Worm (Caenorhabditis elegans): Measurements from ENCODE around the gene F32H5.1.

F32H5.1 gene

DNA sequence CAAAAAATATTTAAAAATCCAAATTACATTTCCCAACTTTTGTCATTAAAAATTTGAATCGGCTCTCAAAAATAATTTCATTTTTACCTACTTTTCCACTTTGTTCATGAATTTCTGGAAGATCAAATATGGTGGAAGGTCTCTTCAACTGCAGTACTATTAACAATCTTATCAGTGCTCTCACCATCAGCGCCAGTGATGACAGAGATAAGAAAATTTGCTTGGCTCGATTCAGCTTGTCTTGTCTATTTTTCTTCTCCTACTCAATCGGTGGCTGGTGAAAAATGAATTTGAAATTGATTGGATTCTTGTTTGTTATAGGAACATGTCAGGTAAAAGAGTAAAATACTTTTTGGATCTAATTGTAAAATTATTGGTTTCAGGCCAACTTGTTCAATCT lies 23.1 kb upstream of the F32H5.1 start, which contains the start of gene cpz-2:
TSS of gene cpz-2 (plus strand) at position 210 of the 400 bp plus-strand sequence.
- no peak for TF ChIP-seq dao-5 (tag; optimal IDR thresholded peaks at IDR 0.05)
- no peak for TF ChIP-seq W03F9.2 (tag; optimal IDR thresholded peaks at IDR 0.05)
- no peak for TF ChIP-seq him-1 (tag; optimal IDR thresholded peaks at IDR 0.05)

DNA sequence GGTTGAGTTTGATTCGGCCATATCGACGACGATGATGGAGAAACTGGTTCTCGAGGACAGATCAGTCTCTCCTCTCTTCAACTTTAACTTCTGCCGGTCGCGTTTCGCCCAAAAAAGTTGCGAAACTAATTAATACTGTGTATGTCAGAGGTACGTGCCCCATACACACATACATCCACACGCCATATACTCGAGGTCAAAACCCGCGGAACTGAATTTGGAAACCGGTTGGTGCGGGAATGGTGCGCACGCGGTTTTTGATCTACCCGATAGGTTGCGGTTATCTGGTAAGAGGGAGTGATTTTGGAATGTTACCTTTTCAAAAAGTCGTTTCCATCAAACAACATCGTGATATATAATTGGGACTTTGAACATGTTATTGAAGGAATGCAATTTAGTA lies 22.3 kb upstream of the F32H5.1 start, which contains the start of gene ifbp-1:
TSS of gene ifbp-1 (minus strand) at position 85 of the 400 bp plus-strand sequence.
- no peak for TF ChIP-seq him-1 (tag; optimal IDR thresholded peaks at IDR 0.05)
- no peak for TF ChIP-seq W03F9.2 (tag; optimal IDR thresholded peaks at IDR 0.05)
- no peak for TF ChIP-seq dao-5 (tag; optimal IDR thresholded peaks at IDR 0.05)

DNA sequence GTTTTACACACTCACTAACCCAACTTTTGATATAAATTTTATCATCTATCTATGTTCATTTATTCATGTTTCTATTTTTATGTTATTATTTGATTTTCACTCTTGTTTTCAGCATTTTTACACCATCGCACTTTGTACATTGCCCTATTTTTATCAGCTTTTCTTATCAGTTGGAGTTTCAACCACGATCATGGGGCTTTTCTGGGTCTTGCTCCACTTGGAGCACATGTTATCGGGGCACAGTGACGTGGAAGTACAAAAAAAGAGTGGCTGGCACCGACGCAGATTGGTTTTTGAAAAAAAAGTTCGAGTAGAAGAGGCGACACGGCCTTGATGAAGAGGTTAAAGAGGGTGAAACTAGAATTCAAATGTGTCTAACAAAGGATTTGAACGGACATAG lies 19.3 kb upstream of the F32H5.1 start:
- no peak for TF ChIP-seq W03F9.2 (tag; optimal IDR thresholded peaks at IDR 0.05)
- no peak for TF ChIP-seq him-1 (tag; optimal IDR thresholded peaks at IDR 0.05)
- no peak for TF ChIP-seq dao-5 (tag; optimal IDR thresholded peaks at IDR 0.05)

DNA sequence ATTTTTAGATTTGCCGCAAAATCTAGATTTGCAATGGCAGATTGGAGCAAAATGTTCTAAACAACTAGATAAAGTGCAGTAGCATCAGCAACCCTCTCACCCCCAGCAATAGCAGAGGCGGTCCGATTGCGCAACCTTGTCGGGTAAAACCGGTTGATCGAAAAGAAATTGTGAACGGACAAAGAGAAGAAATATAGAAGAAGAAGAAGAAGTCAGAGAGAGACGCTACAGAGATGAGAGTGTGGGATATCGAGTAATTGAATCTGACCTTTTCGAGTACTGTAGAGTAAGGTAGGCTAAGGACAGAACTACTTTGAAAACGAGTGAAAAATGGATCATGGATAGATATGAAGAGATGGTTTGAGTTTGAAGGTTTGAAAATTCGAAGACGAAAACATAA lies 18.0 kb upstream of the F32H5.1 start:
- TF ChIP-seq him-1 (tag; optimal IDR thresholded peaks at IDR 0.05) (no peak), dao-5 (tag; optimal IDR thresholded peaks at IDR 0.05) (no peak), W03F9.2 (tag; optimal IDR thresholded peaks at IDR 0.05) (no peak)

DNA sequence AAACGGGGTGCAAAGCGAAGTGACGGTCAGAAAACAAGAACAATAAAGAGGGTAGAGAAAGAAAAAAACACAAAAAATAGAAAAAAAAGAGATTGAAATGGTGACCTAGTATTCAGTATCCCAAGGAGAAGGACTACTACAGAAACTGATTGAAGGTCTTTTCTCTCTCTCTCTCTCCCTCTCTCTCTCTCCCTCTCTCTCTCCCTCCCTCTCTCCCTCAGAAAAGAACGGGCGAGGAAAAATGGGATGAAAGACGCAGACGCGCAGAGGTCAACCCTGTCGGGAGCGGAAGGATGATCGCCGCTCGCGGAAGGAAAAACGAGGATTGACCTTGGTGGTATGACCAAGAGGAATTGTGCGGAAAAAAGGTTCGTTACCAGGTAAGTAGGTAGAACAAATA lies 16.7 kb upstream of the F32H5.1 start:
- TF ChIP-seq him-1 (tag; optimal IDR thresholded peaks at IDR 0.05): no peak
- no peak for TF ChIP-seq W03F9.2 (tag; optimal IDR thresholded peaks at IDR 0.05)
- TF ChIP-seq dao-5 (tag; optimal IDR thresholded peaks at IDR 0.05): no peak

DNA sequence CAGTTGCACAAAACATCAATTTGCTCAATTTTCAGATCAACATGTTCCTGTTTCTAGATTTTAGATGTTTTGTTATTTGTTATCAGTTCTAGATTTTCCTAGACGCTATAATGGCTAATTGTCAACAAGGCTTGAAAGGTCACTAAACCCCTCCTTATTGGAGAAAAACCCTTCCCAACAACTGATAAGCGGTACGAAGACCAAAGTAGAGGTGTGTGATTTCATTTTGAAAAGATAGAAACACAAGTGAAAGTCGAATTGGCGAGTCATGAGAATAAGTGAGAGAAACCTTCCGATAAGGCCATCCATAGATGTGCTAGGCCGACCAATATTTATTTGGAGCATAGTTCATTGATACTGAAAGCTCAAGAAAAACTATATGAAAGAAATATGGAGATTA lies 15.8 kb upstream of the F32H5.1 start:
- no peak for TF ChIP-seq him-1 (tag; optimal IDR thresholded peaks at IDR 0.05)
- no peak for TF ChIP-seq W03F9.2 (tag; optimal IDR thresholded peaks at IDR 0.05)

DNA sequence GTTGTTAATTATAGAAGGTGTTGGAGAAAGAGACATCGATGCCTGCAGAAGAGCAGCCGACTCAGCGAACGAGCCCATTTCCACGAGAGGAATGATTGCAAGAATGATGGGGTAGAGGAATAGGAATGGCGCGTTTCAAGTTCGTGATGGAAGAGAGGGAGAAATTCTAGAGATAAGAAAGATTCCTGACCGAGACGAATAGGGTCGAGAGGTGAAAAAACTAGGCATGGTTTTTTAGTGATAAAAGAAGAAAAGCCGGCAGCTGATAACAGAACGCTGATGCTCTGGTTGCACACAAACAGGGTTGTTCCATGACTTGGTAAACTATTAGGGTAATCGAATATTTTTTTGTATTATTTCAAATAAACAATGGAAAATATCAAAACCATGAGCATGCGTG lies 15.0 kb upstream of the F32H5.1 start:
- TF ChIP-seq dao-5 (tag; optimal IDR thresholded peaks at IDR 0.05) (no peak), him-1 (tag; optimal IDR thresholded peaks at IDR 0.05) (no peak), W03F9.2 (tag; optimal IDR thresholded peaks at IDR 0.05) (no peak)

DNA sequence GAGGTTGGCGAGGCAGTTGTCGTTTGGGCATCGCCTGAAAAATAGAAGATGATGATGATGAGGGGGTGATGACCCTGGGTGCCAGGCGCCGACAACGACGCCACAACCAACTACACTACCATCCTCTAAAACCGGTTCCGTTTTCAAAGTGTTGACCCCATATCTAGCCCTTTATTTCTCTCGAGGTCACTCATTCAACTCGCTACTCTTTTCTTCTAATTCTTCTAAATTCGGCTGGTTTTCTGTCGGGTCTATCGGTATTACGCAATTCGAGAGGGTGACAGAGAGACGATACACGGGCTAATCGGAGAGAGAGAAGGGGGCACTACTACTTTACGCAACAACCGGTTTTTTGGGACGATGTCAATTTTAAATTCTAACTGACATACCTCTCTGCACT lies 13.5 kb upstream of the F32H5.1 start:
- TF ChIP-seq dao-5 (tag; optimal IDR thresholded peaks at IDR 0.05) (no peak), W03F9.2 (tag; optimal IDR thresholded peaks at IDR 0.05) (no peak), him-1 (tag; optimal IDR thresholded peaks at IDR 0.05) (no peak)

DNA sequence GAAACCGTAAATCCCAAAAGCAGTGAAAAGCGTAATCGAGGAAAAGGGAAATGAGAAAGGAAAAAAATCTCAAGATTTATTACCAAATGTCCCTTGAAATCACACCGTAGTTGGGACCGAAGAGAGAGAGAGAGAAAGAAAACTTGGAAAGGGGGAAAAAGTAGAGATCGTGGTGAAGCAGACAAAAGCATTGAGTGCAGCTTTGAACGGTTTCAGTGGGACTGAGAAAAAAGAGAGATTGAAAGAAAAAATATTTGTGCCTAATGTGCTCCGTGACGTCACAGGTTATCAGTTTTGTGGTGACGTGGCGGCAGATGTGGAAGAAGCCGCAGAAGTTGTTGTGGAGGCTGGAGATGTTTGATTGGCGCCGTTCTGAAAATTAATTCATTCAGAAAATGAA lies 12.4 kb upstream of the F32H5.1 start:
- TF ChIP-seq dao-5 (tag; optimal IDR thresholded peaks at IDR 0.05): no peak
- TF ChIP-seq W03F9.2 (tag; optimal IDR thresholded peaks at IDR 0.05): no peak
- TF ChIP-seq him-1 (tag; optimal IDR thresholded peaks at IDR 0.05): no peak

DNA sequence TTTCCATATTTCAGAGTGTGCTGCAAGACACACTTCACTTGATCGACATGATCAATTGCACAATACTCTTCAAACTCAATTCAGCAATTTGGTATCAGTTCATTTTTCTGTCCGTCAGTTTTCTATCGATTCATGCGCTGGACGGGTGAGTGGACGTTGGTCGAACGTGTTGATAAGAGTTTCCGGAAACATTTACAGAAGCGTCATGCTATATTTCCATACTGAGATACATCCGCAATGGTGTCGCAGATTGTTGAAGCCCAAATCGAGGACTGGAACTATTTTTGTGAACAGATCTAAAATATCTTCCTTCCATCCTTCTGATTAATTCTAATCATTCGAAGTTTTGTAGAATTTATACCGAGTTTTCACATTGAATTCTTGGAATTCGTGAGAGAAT lies 11.8 kb upstream of the F32H5.1 start:
- TF ChIP-seq dao-5 (tag; optimal IDR thresholded peaks at IDR 0.05) (no peak), W03F9.2 (tag; optimal IDR thresholded peaks at IDR 0.05) (no peak), him-1 (tag; optimal IDR thresholded peaks at IDR 0.05) (no peak)

DNA sequence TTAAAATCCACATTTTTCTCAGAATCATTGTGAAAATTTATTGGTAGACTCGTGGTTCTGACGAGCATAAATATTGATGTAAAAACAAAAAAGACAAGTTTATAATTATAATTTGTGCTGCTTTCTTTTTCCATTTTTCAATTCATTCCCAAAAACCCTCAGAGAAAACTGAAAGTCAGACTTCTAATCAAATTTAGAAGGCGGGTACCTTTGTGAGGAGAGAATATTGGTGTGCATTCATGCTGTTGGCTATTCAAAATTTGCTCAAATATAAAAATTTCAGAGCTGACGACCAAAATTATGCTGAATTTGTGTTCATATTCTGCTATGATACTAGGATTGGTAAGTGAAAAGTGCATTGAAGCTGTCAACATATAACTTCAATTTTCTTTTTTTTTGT lies 9.2 kb upstream of the F32H5.1 start, which contains the start of gene srx-125:
TSS of gene srx-125 (plus strand) at position 301 of the 400 bp plus-strand sequence.
- TF ChIP-seq him-1 (tag; optimal IDR thresholded peaks at IDR 0.05) (no peak), dao-5 (tag; optimal IDR thresholded peaks at IDR 0.05) (no peak), W03F9.2 (tag; optimal IDR thresholded peaks at IDR 0.05) (no peak)

DNA sequence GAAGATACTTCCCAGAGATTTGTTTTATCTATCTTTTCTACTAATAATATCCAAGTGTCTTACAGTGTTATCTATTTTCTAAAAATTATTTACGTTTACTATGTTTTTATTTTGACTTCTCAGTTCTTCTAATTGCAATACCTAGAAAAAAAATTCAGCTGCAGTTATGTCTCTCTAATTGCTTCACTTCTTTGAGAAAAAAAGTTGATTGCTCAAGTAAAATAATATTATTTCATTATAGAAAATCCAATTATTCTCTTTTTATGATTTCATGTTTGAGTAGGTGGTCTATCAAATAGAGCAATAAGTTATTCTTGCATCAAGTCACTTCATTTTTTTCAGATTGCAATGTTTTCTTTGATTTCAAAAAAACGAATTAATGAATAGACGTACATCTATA lies 8.7 kb upstream of the F32H5.1 start:
- TF ChIP-seq W03F9.2 (tag; optimal IDR thresholded peaks at IDR 0.05) (no peak), him-1 (tag; optimal IDR thresholded peaks at IDR 0.05) (no peak), dao-5 (tag; optimal IDR thresholded peaks at IDR 0.05) (no peak)

DNA sequence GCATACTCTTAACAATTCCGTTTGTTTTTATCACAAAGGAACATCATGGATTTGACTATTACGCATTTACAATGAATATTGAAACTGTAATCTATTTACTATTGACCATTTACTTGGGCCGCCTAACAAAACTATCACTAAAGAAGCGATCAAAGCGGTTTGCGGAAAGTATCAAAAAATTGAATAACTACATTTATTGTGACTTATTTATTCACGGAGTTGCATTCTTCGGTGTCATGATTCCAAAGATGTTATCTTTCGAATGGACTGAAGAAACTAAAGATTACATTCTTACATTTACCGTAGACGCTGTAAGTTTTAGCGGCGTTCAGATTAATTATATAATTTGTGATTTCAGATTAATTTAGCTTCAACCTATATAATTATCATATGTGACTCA lies 6.4 kb upstream of the F32H5.1 start:
- TF ChIP-seq dao-5 (tag; optimal IDR thresholded peaks at IDR 0.05): no peak
- no peak for TF ChIP-seq him-1 (tag; optimal IDR thresholded peaks at IDR 0.05)
- TF ChIP-seq W03F9.2 (tag; optimal IDR thresholded peaks at IDR 0.05): no peak

DNA sequence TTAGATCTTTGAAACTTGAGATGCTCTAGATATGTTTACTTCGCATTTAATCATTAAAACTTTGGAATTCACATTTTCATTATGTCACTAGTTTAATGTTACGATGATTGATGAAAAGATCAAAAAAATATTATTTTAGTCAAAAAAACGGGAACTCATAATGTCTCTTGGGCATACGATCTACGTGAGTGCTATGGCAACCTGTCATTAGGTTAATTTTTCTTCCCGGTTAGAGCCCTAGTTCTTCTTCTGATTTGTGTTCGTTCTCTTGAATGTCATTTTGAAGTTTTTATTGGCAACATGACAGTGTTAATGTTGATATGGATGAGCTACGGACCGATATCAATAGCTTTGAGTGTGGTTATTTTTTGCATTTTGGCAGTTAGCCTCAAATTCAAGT lies 5.6 kb upstream of the F32H5.1 start, which contains the start of gene srg-46:
TSS of gene srg-46 (plus strand) at position 301 of the 400 bp plus-strand sequence.
- TF ChIP-seq W03F9.2 (tag; optimal IDR thresholded peaks at IDR 0.05) (no peak), dao-5 (tag; optimal IDR thresholded peaks at IDR 0.05) (no peak), him-1 (tag; optimal IDR thresholded peaks at IDR 0.05) (no peak)

DNA sequence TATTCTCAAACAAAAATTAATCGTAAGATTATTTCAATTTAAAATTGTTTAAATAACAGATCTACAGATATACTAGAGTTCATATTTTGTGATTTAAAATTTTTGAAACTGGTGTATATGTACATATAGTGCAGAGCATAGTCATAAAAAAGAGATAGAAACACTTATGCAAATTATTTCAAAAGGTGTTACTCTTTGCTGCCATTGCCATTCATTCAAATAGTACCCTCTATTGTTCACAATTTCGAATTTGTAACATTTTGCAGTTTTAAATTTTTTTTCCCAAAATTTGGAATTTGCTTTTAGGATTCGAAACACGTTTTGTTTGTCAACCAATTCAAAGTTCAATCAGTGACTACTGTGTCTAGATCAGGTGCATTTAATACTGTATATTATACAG lies 2.4 kb upstream of the F32H5.1 start, which contains the start of gene F32H5.4:
TSS of gene F32H5.4 (plus strand) at position 301 of the 400 bp plus-strand sequence.
- TF ChIP-seq dao-5 (tag; optimal IDR thresholded peaks at IDR 0.05): no peak
- TF ChIP-seq him-1 (tag; optimal IDR thresholded peaks at IDR 0.05): no peak
- no peak for TF ChIP-seq W03F9.2 (tag; optimal IDR thresholded peaks at IDR 0.05)
